Worm (Caenorhabditis elegans) whole organism, young adult: Measurements from ENCODE around the gene ergi-3.
A peak's percentile ranks its signal among the peaks of the same experiment; 100 is the strongest.

Source experiments
- B0336.3 ChIP-seq: fragments of 200-800 bp; sonication (Bioruptor generic); IDR thresholded peaks from 2 replicates; pipeline ENCODE4 v1.3.6; 2022; ENCODE audit warnings: missing genetic modification characterization, missing compliant biosample characterization
- D2030.7 ChIP-seq: fragments of 200-800 bp; sonication (Bioruptor generic); IDR thresholded peaks from 2 replicates; pipeline ENCODE4 v1.3.6; 2022; ENCODE audit warnings: missing genetic modification reagents, missing genetic modification characterization, missing compliant biosample characterization
- F10E7.11 ChIP-seq: sonication (generic microtip); optimal IDR thresholded peaks from 2 replicates; lab custom pipeline; 2017; ENCODE audit warnings: mild to moderate bottlenecking, missing genetic modification characterization, moderate library complexity, missing compliant biosample characterization
- F23B12.7 ChIP-seq: sonication (generic microtip); optimal IDR thresholded peaks from 2 replicates; lab custom pipeline; 2017; ENCODE audit warnings: missing genetic modification characterization, mild to moderate bottlenecking, missing compliant biosample characterization, antibody characterized with exemption, moderate library complexity; ENCODE audit not compliant: insufficient read depth
- F57A8.1 ChIP-seq: fragments of 200-800 bp; sonication (Bioruptor generic); optimal IDR thresholded peaks from 2 replicates; lab custom pipeline; 2018; ENCODE audit warnings: mild to moderate bottlenecking, missing genetic modification characterization, moderate library complexity, missing compliant biosample characterization
- K12H6.12 ChIP-seq: fragments of 200-800 bp; sonication (Bioruptor generic); optimal IDR thresholded peaks from 2 replicates; lab custom pipeline; 2018; ENCODE audit warnings: mild to moderate bottlenecking, missing genetic modification characterization, missing compliant biosample characterization
- Y53F4B.3 ChIP-seq: fragments of 200-800 bp; sonication (Bioruptor generic); IDR thresholded peaks from 2 replicates; pipeline ENCODE4 v1.3.6; 2022; ENCODE audit warnings: missing genetic modification reagents, missing genetic modification characterization, missing compliant biosample characterization
- athp-1 ChIP-seq: sonication (generic microtip); optimal IDR thresholded peaks from 2 replicates; lab custom pipeline; 2017; ENCODE audit warnings: mild to moderate bottlenecking, missing genetic modification characterization, missing compliant biosample characterization
- attf-5 ChIP-seq: fragments of 200-800 bp; sonication (Bioruptor generic); optimal IDR thresholded peaks from 2 replicates; lab custom pipeline; 2018; ENCODE audit warnings: mild to moderate bottlenecking, missing genetic modification characterization, missing compliant biosample characterization
- bed-1 ChIP-seq: fragments of 200-800 bp; sonication (Bioruptor generic); IDR thresholded peaks from 2 replicates; pipeline ENCODE4 v1.3.6; 2022; ENCODE audit warnings: missing genetic modification reagents, missing genetic modification characterization, missing compliant biosample characterization
- cebp-1 ChIP-seq, 2 experiments: fragments of 200-800 bp in 1 of 2; sonication (Bioruptor generic) in 1 of 2; sonication (generic microtip) in 1 of 2; IDR thresholded peaks in 1 of 2; optimal IDR thresholded peaks in 1 of 2; 2 replicates each; pipeline versions ENCODE4 v1.3.6 to Lab custom; 2017 to 2022; ENCODE audit warnings: missing compliant biosample characterization in 2 of 2, missing genetic modification characterization in 2 of 2, mild to moderate bottlenecking in 1 of 2, missing genetic modification reagents in 1 of 2, moderate library complexity in 1 of 2
- ceh-58 ChIP-seq: fragments of 200-800 bp; sonication (Bioruptor generic); IDR thresholded peaks from 2 replicates; pipeline ENCODE4 v1.3.6; 2022; ENCODE audit warnings: missing genetic modification characterization, missing compliant biosample characterization
- ceh-91 ChIP-seq: fragments of 200-800 bp; sonication (Bioruptor generic); IDR thresholded peaks from 2 replicates; pipeline ENCODE4 v1.3.6; 2022; ENCODE audit warnings: missing genetic modification reagents, missing genetic modification characterization, missing compliant biosample characterization
- him-1 ChIP-seq: sonication (generic microtip); optimal IDR thresholded peaks from 2 replicates; lab custom pipeline; 2016; ENCODE audit warnings: missing genotype, missing genetic modification reagents, missing genetic modification characterization, missing compliant biosample characterization
- hlh-26 ChIP-seq: fragments of 200-800 bp; sonication (Bioruptor generic); conservative IDR thresholded peaks from 2 replicates; pipeline ENCODE4 v1.3.6; 2022; ENCODE audit warnings: missing genetic modification reagents, missing genetic modification characterization, missing compliant biosample characterization
- hmg-1.2 ChIP-seq: fragments of 200-800 bp; sonication (Bioruptor generic); IDR thresholded peaks from 2 replicates; pipeline ENCODE4 v1.3.6; 2022; ENCODE audit warnings: missing genetic modification reagents, missing genetic modification characterization, missing compliant biosample characterization
- hrde-1 ChIP-seq: sonication (generic microtip); optimal IDR thresholded peaks from 2 replicates; lab custom pipeline; 2016; ENCODE audit warnings: missing genetic modification characterization, mild to moderate bottlenecking, missing compliant biosample characterization, moderate library complexity, missing genotype, missing genetic modification reagents, borderline replicate concordance
- let-607 ChIP-seq, 2 experiments: fragments of 200-800 bp in 1 of 2; sonication (Bioruptor generic) in 1 of 2; sonication (generic microtip) in 1 of 2; optimal IDR thresholded peaks; 2 replicates each; lab custom pipeline; 2016 to 2018; ENCODE audit warnings: mild to moderate bottlenecking in 2 of 2, missing compliant biosample characterization in 2 of 2, missing genetic modification characterization in 2 of 2, moderate library complexity in 2 of 2, missing genotype in 1 of 2
- lin-40 ChIP-seq: sonication (generic microtip); optimal IDR thresholded peaks from 2 replicates; lab custom pipeline; 2016; ENCODE audit warnings: missing genetic modification characterization, mild to moderate bottlenecking, missing compliant biosample characterization, missing genotype, missing genetic modification reagents
- madf-8 ChIP-seq: fragments of 200-800 bp; sonication (Bioruptor generic); conservative IDR thresholded peaks from 2 replicates; pipeline ENCODE4 v1.3.6; 2022; ENCODE audit warnings: missing genetic modification reagents, missing genetic modification characterization, missing compliant biosample characterization
- mcd-1 ChIP-seq: fragments of 200-800 bp; sonication (Bioruptor generic); IDR thresholded peaks from 2 replicates; pipeline ENCODE4 v1.3.6; 2022; ENCODE audit warnings: missing genetic modification reagents, missing genetic modification characterization, missing compliant biosample characterization
- mel-28 ChIP-seq: sonication (generic microtip); optimal IDR thresholded peaks from 2 replicates; lab custom pipeline; 2016; ENCODE audit warnings: borderline replicate concordance, mild to moderate bottlenecking, missing genetic modification characterization, missing compliant biosample characterization
- mes-4 ChIP-seq: sonication (generic microtip); optimal IDR thresholded peaks from 2 replicates; lab custom pipeline; 2016; ENCODE audit warnings: missing genotype, missing genetic modification characterization, missing compliant biosample characterization
- nhr-80 ChIP-seq: sonication (generic microtip); optimal IDR thresholded peaks from 2 replicates; lab custom pipeline; 2016; ENCODE audit warnings: missing genetic modification characterization, missing compliant biosample characterization
- pbrm-1 ChIP-seq: fragments of 200-800 bp; sonication (Bioruptor generic); IDR thresholded peaks from 2 replicates; pipeline ENCODE4 v1.3.6; 2022; ENCODE audit warnings: missing genetic modification reagents, missing genetic modification characterization, missing compliant biosample characterization
- sea-2 ChIP-seq: fragments of 200-800 bp; sonication (Bioruptor generic); IDR thresholded peaks from 2 replicates; pipeline ENCODE4 v1.3.6; 2022; ENCODE audit warnings: missing genetic modification characterization, missing compliant biosample characterization
- snpc-4 ChIP-seq, 5 experiments: fragments of 150-350 bp in 1 of 5; sonication (generic microtip) in 4 of 5; optimal IDR thresholded peaks; 2 replicates each; lab custom pipeline; 2014 to 2018; ENCODE audit warnings: missing genetic modification characterization in 5 of 5, missing biosample characterization in 3 of 5, antibody characterized with exemption in 2 of 5, mild to moderate bottlenecking in 2 of 5, missing compliant biosample characterization in 2 of 5, missing genotype in 2 of 5, moderate library complexity in 2 of 5, missing genetic modification reagents in 1 of 5
- tbx-9 ChIP-seq: sonication (generic microtip); optimal IDR thresholded peaks from 2 replicates; lab custom pipeline; 2016; ENCODE audit warnings: borderline replicate concordance, missing genetic modification characterization, inconsistent platforms, missing compliant biosample characterization
- zim-3 ChIP-seq: sonication (generic microtip); optimal IDR thresholded peaks from 2 replicates; lab custom pipeline; 2017; ENCODE audit warnings: mild to moderate bottlenecking, missing genetic modification characterization, moderate library complexity, missing compliant biosample characterization
- ztf-22 ChIP-seq: fragments of 200-800 bp; sonication (Bioruptor generic); optimal IDR thresholded peaks from 2 replicates; lab custom pipeline; 2018; ENCODE audit warnings: mild to moderate bottlenecking, missing genetic modification characterization, moderate library complexity, missing compliant biosample characterization
- ztf-25 ChIP-seq: fragments of 200-800 bp; sonication (Bioruptor generic); IDR thresholded peaks from 2 replicates; pipeline ENCODE4 v1.3.6; 2022; ENCODE audit warnings: missing genetic modification reagents, missing genetic modification characterization, missing compliant biosample characterization

The ergi-3 gene

DNA sequence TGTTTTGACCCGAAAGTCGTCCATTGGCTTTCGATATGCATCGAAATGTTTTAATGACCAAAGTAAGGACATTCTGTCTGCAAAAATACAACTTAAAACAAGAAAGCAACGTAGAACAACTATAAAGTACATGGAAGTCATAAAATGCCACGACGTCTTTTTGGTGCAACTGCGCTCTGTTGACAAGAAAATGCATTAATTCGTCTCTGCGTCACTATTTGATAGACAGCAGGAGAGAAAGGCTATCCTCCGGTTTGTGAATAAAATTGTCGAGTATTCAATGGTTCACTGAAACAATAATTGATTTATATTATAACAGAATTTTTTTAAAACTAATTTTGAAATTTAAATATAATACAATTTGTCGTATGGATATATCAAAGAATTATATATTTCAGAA, at the start of gene ergi-3:
Gene ergi-3, minus strand, starts transcription at position 311 of the 400 bp plus-strand sequence.
- no peak for TF ChIP-seq ztf-25 (GFP tag; lab: Robert Waterston, UW)
- no peak for TF ChIP-seq cebp-1 (GFP tag; IDR thresholded peaks at IDR 0.05; lab: Robert Waterston, UW)
- TF ChIP-seq cebp-1 (tag; optimal IDR thresholded peaks at IDR 0.05; lab: Kevin White, UChicago): peak; percentile 26
- no peak for TF ChIP-seq lin-40 (tag; lab: Kevin White, UChicago)
- TF ChIP-seq hlh-26 (GFP tag; lab: Robert Waterston, UW): no peak
- no peak for TF ChIP-seq mel-28 (tag; lab: Kevin White, UChicago)
- TF ChIP-seq F57A8.1 (GFP tag; lab: Kevin White, UChicago): no peak
- TF ChIP-seq tbx-9 (tag; lab: Kevin White, UChicago): no peak
- TF ChIP-seq let-607 (tag; optimal IDR thresholded peaks at IDR 0.05; lab: Kevin White, UChicago): peak; percentile 93 to 94
- TF ChIP-seq F23B12.7 (tag; lab: Kevin White, UChicago): peak; percentile 32
- no peak for TF ChIP-seq him-1
- no peak for TF ChIP-seq ztf-22 (GFP tag; lab: Kevin White, UChicago)
- peak; percentile 78 for TF ChIP-seq mcd-1 (GFP tag; lab: Robert Waterston, UW)
- TF ChIP-seq athp-1 (tag; lab: Kevin White, UChicago): no peak
- peak; percentile 75 for TF ChIP-seq nhr-80 (tag; lab: Kevin White, UChicago)
- peak; percentile 11 for TF ChIP-seq K12H6.12 (tag; lab: Kevin White, UChicago)
- TF ChIP-seq attf-5 (GFP tag; lab: Kevin White, UChicago): peak; percentile 53
- TF ChIP-seq Y53F4B.3 (GFP tag; lab: Robert Waterston, UW): no peak
- no peak for TF ChIP-seq snpc-4 (GFP tag; optimal IDR thresholded peaks at IDR 0.05; lab: Kevin White, UChicago)
- TF ChIP-seq snpc-4 (tag; optimal IDR thresholded peaks at IDR 0.05; lab: Kevin White, UChicago): peak in 1 of 4 experiments; percentile 37
- no peak; the same call in 1 of the 2 replicates for TF ChIP-seq hmg-1.2 (GFP tag; lab: Robert Waterston, UW)

- TF ChIP-seq snpc-4 (GFP tag; optimal IDR thresholded peaks at IDR 0.05; lab: Kevin White, UChicago) (no peak), snpc-4 (tag; optimal IDR thresholded peaks at IDR 0.05; lab: Kevin White, UChicago) (peak in 2 of 4 experiments; percentile 88 to 89), madf-8 (GFP tag; lab: Robert Waterston, UW) (no peak), ceh-91 (GFP tag; lab: Robert Waterston, UW) (no peak)
- TF ChIP-seq, all 124 proteins: peak for 1
These were observed 47.2 kb upstream of the ergi-3 start for ce11 chrX:15663740-15664139.

- TF ChIP-seq B0336.3: no peak
- no peak for TF ChIP-seq him-1
- no peak for TF ChIP-seq bed-1 (GFP tag; lab: Robert Waterston, UW)
- no peak for TF ChIP-seq D2030.7 (GFP tag; lab: Robert Waterston, UW)
- TF ChIP-seq F10E7.11 (tag; lab: Kevin White, UChicago): no peak
- TF ChIP-seq mes-4 (tag; lab: Kevin White, UChicago): no peak
- TF ChIP-seq attf-5 (GFP tag; lab: Kevin White, UChicago): no peak
- no peak for TF ChIP-seq pbrm-1 (GFP tag; lab: Robert Waterston, UW)
- TF ChIP-seq ceh-58 (GFP tag; lab: Robert Waterston, UW): no peak
- TF ChIP-seq, all 124 proteins: peak for 0
These were observed 43.0 kb upstream of the ergi-3 start for ce11 chrX:15659561-15659960.

DNA sequence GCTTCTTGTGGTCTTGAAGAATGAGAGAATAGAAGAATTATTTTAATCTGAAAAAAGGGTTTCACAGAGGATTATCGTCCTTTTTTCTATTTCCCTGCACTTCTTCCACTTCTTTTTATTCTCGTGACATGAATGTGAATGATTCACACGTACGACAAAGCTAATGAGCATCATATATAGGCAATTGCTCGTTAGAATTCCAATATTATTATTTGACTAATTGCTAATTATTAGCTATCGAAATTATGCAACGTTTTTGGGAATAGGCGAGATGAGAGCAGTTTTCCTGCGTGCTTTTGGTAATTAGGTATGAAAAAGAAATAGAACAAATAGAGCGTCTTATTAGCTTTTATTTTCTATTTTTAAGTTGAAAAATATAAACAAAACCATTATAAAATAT, 41.2 kb upstream of the ergi-3 start:
- no peak for TF ChIP-seq hrde-1 (tag; lab: Kevin White, UChicago)
- no peak for TF ChIP-seq ceh-58 (GFP tag; lab: Robert Waterston, UW)
- TF ChIP-seq cebp-1 (GFP tag; IDR thresholded peaks at IDR 0.05; lab: Robert Waterston, UW): no peak
- no peak for TF ChIP-seq cebp-1 (tag; optimal IDR thresholded peaks at IDR 0.05; lab: Kevin White, UChicago)
- no peak for TF ChIP-seq mel-28 (tag; lab: Kevin White, UChicago)
- TF ChIP-seq zim-3 (tag; lab: Kevin White, UChicago): no peak
- TF ChIP-seq sea-2 (GFP tag; lab: Robert Waterston, UW): no peak
